Fruit fly (Drosophila melanogaster) whole organism, embryonic: ENCODE results near the gene Pc.

Experiments used
- Adf1 ChIP-seq: fragments of 200-800 bp; sonication (Bioruptor generic); IDR thresholded peaks from 2 replicates; pipeline ENCODE4 v1.3.6; 2022; ENCODE audit warnings: missing biosample characterization, missing genetic modification characterization
- C15 ChIP-seq: fragments of 200-800 bp; sonication (Bioruptor generic); IDR thresholded peaks from 3 replicates; pipeline ENCODE4 v1.3.6; 2022; ENCODE audit warnings: missing biosample characterization, missing genetic modification characterization
- CG11723 ChIP-seq: fragments of 200-800 bp; sonication (Bioruptor generic); optimal IDR thresholded peaks from 2 replicates; lab custom pipeline; 2017; ENCODE audit warnings: missing biosample characterization, mild to moderate bottlenecking, missing genetic modification characterization
- CG1233 ChIP-seq: fragments of 200-800 bp; sonication (Bioruptor generic); optimal IDR thresholded peaks from 4 replicates; lab custom pipeline; 2018; ENCODE audit warnings: missing biosample characterization, mild to moderate bottlenecking, missing genetic modification characterization
- CG12942 ChIP-seq: fragments of 200-800 bp; sonication (Bioruptor generic); optimal IDR thresholded peaks from 3 replicates; lab custom pipeline; 2016; ENCODE audit warnings: missing biosample characterization, missing genetic modification characterization
- CG13296 ChIP-seq: fragments of 200-800 bp; sonication (Bioruptor generic); optimal IDR thresholded peaks from 3 replicates; lab custom pipeline; 2018; ENCODE audit warnings: missing biosample characterization, mild to moderate bottlenecking, missing genetic modification characterization
- CG14710 ChIP-seq: fragments of 200-800 bp; sonication (Bioruptor generic); optimal IDR thresholded peaks from 3 replicates; lab custom pipeline; 2019; ENCODE audit warnings: missing biosample characterization, mild to moderate bottlenecking, missing genetic modification characterization, moderate library complexity
- CG15269 ChIP-seq: fragments of 200-800 bp; sonication (Bioruptor generic); optimal IDR thresholded peaks from 2 replicates; lab custom pipeline; 2018; ENCODE audit warnings: missing biosample characterization, mild to moderate bottlenecking, missing genetic modification characterization, moderate library complexity
- CG1602 ChIP-seq: fragments of 200-800 bp; sonication (Bioruptor generic); optimal IDR thresholded peaks from 3 replicates; lab custom pipeline; 2016; ENCODE audit warnings: missing biosample characterization, missing genetic modification characterization
- CG1603 ChIP-seq: fragments of 200-800 bp; sonication (Bioruptor generic); optimal IDR thresholded peaks from 2 replicates; lab custom pipeline; 2019; ENCODE audit warnings: missing biosample characterization, mild to moderate bottlenecking, missing genetic modification characterization, moderate library complexity
- CG18476 ChIP-seq: fragments of 200-800 bp; sonication (Bioruptor generic); optimal IDR thresholded peaks from 2 replicates; lab custom pipeline; 2016; ENCODE audit warnings: missing biosample characterization, mild to moderate bottlenecking, missing genetic modification characterization
- CG2678 ChIP-seq: fragments of 200-800 bp; sonication (Bioruptor generic); optimal IDR thresholded peaks from 3 replicates; lab custom pipeline; 2019; ENCODE audit warnings: missing biosample characterization, mild to moderate bottlenecking, missing genetic modification characterization, moderate library complexity
- CG3163 ChIP-seq: fragments of 200-800 bp; sonication (Bioruptor generic); optimal IDR thresholded peaks from 3 replicates; lab custom pipeline; 2016; ENCODE audit warnings: missing biosample characterization, missing genetic modification characterization
- CG33213 ChIP-seq: fragments of 200-800 bp; sonication (Bioruptor generic); optimal IDR thresholded peaks from 3 replicates; lab custom pipeline; 2016; ENCODE audit warnings: missing biosample characterization, missing genetic modification characterization
- CG5245 ChIP-seq: fragments of 200-800 bp; sonication (Bioruptor generic); optimal IDR thresholded peaks from 3 replicates; lab custom pipeline; 2016; ENCODE audit warnings: missing biosample characterization, missing genetic modification characterization
- CG7372 ChIP-seq: fragments of 200-800 bp; sonication (Bioruptor generic); IDR thresholded peaks from 2 replicates; pipeline ENCODE4 v1.3.6; 2022; ENCODE audit warnings: missing biosample characterization, missing genetic modification characterization
- CG8281 ChIP-seq: fragments of 200-800 bp; sonication (Bioruptor generic); optimal IDR thresholded peaks from 2 replicates; lab custom pipeline; 2018; ENCODE audit warnings: missing biosample characterization, mild to moderate bottlenecking, missing genetic modification characterization, moderate library complexity
- CG8944 ChIP-seq: fragments of 200-800 bp; sonication (Bioruptor generic); optimal IDR thresholded peaks from 3 replicates; lab custom pipeline; 2016; ENCODE audit warnings: missing biosample characterization, missing genetic modification characterization
- CG9876 ChIP-seq: fragments of 200-800 bp; sonication (Bioruptor generic); optimal IDR thresholded peaks from 2 replicates; lab custom pipeline; 2016; ENCODE audit warnings: missing biosample characterization, missing genetic modification characterization
- CG9932 ChIP-seq: fragments of 200-800 bp; sonication (Bioruptor generic); IDR thresholded peaks from 2 replicates; pipeline ENCODE4 v1.3.6; 2022; ENCODE audit warnings: missing biosample characterization, missing genetic modification characterization
- E2f2 ChIP-seq: fragments of 200-800 bp; sonication (Bioruptor generic); IDR thresholded peaks from 2 replicates; pipeline ENCODE4 v1.3.6; 2022; ENCODE audit warnings: missing biosample characterization, missing genetic modification characterization
- Elba2 ChIP-seq: fragments of 200-800 bp; sonication (Bioruptor generic); optimal IDR thresholded peaks from 3 replicates; lab custom pipeline; 2016; ENCODE audit warnings: missing biosample characterization, missing genetic modification characterization
- H2.0 ChIP-seq: fragments of 200-800 bp; sonication (Bioruptor generic); IDR thresholded peaks from 2 replicates; pipeline ENCODE4 v1.3.6; 2022; ENCODE audit warnings: missing biosample characterization, missing genetic modification characterization
- Hr51 ChIP-seq, 2 experiments: fragments of 200-800 bp; sonication (Bioruptor generic); optimal IDR thresholded peaks; 2 replicates in 1 of 2; 3 replicates in 1 of 2; lab custom pipeline; 2016 to 2018; ENCODE audit warnings: missing biosample characterization in 2 of 2, missing genetic modification characterization in 2 of 2, mild to moderate bottlenecking in 1 of 2, moderate library complexity in 1 of 2
- NFAT ChIP-seq: fragments of 200-800 bp; sonication (Bioruptor generic); IDR thresholded peaks from 2 replicates; pipeline ENCODE4 v1.3.6; 2022; ENCODE audit warnings: missing biosample characterization, missing genetic modification characterization
- PHDP ChIP-seq: fragments of 200-800 bp; sonication (Bioruptor generic); optimal IDR thresholded peaks from 3 replicates; lab custom pipeline; 2018; ENCODE audit warnings: missing biosample characterization, mild to moderate bottlenecking, missing genetic modification characterization, moderate library complexity
- Xbp1 ChIP-seq: fragments of 200-800 bp; sonication (Bioruptor generic); optimal IDR thresholded peaks from 3 replicates; lab custom pipeline; 2016; ENCODE audit warnings: missing biosample characterization, mild to moderate bottlenecking, missing genetic modification characterization
- abd-A ChIP-seq: fragments of 200-800 bp; sonication (Bioruptor generic); optimal IDR thresholded peaks from 3 replicates; lab custom pipeline; 2019; ENCODE audit warnings: missing biosample characterization, mild to moderate bottlenecking, missing genetic modification characterization, moderate library complexity
- br ChIP-seq: fragments of >200 bp; optimal IDR thresholded peaks from 2 replicates; lab custom pipeline; 2017
- chinmo ChIP-seq: fragments of 200-800 bp; sonication (Bioruptor generic); IDR thresholded peaks from 4 replicates; pipeline ENCODE4 v1.3.6; 2022; ENCODE audit warnings: missing biosample characterization, missing genetic modification characterization; ENCODE audit not compliant: partially characterized antibody
- fd3F ChIP-seq: fragments of 200-800 bp; sonication (Bioruptor generic); optimal IDR thresholded peaks from 2 replicates; lab custom pipeline; 2018; ENCODE audit warnings: missing biosample characterization, mild to moderate bottlenecking, missing genetic modification characterization, moderate library complexity
- gem ChIP-seq: fragments of 200-800 bp; sonication (Bioruptor generic); optimal IDR thresholded peaks from 2 replicates; lab custom pipeline; 2019; ENCODE audit warnings: missing biosample characterization, mild to moderate bottlenecking, missing genetic modification characterization, moderate library complexity
- gfzf ChIP-seq: fragments of 200-800 bp; sonication (Bioruptor generic); optimal IDR thresholded peaks from 2 replicates; lab custom pipeline; 2016; ENCODE audit warnings: missing biosample characterization, mild to moderate bottlenecking, missing genetic modification characterization, moderate library complexity
- gsb-n ChIP-seq: fragments of 200-800 bp; sonication (Bioruptor generic); optimal IDR thresholded peaks from 3 replicates; lab custom pipeline; 2018; ENCODE audit warnings: missing biosample characterization, mild to moderate bottlenecking, missing genetic modification characterization
- her ChIP-seq: fragments of 200-800 bp; sonication (Bioruptor generic); optimal IDR thresholded peaks from 2 replicates; lab custom pipeline; 2016; ENCODE audit warnings: missing biosample characterization, missing genetic modification characterization
- kah ChIP-seq: fragments of 200-800 bp; sonication (Bioruptor generic); optimal IDR thresholded peaks from 2 replicates; lab custom pipeline; 2018; ENCODE audit warnings: missing biosample characterization, mild to moderate bottlenecking, missing genetic modification characterization
- kni ChIP-seq: fragments of 200-800 bp; sonication (Bioruptor generic); optimal IDR thresholded peaks from 3 replicates; lab custom pipeline; 2017; ENCODE audit warnings: mild to moderate bottlenecking, missing biosample characterization, missing genetic modification reagents, missing genetic modification characterization
- lola ChIP-seq, 3 experiments: fragments of >200 bp in 2 of 3; fragments of 200-800 bp in 1 of 3; sonication (Bioruptor generic) in 1 of 3; optimal IDR thresholded peaks; 2 replicates each; lab custom pipeline; 2017 to 2019; ENCODE audit warnings: missing biosample characterization in 3 of 3, missing genetic modification characterization in 3 of 3, mild to moderate bottlenecking in 1 of 3, moderate library complexity in 1 of 3
- nom ChIP-seq: fragments of 200-800 bp; sonication (Bioruptor generic); optimal IDR thresholded peaks from 2 replicates; lab custom pipeline; 2017; ENCODE audit warnings: missing biosample characterization, missing genetic modification characterization, mild to moderate bottlenecking, moderate library complexity, missing genetic modification reagents
- odd ChIP-seq: fragments of 200-800 bp; sonication (Bioruptor generic); optimal IDR thresholded peaks from 2 replicates; lab custom pipeline; 2017; ENCODE audit warnings: missing biosample characterization, mild to moderate bottlenecking, missing genetic modification characterization
- psq ChIP-seq: fragments of 200-800 bp; sonication (Bioruptor generic); optimal IDR thresholded peaks from 2 replicates; lab custom pipeline; 2017; ENCODE audit warnings: missing biosample characterization, missing genetic modification characterization
- run ChIP-seq: fragments of 200-800 bp; sonication (Bioruptor generic); optimal IDR thresholded peaks from 3 replicates; lab custom pipeline; 2018; ENCODE audit warnings: missing biosample characterization, mild to moderate bottlenecking, missing genetic modification characterization
- scrt ChIP-seq: fragments of 200-800 bp; sonication (Bioruptor generic); optimal IDR thresholded peaks from 2 replicates; lab custom pipeline; 2018; ENCODE audit warnings: missing biosample characterization, mild to moderate bottlenecking, missing genetic modification characterization, moderate library complexity
- seq ChIP-seq: fragments of 200-800 bp; sonication (Bioruptor generic); IDR thresholded peaks from 2 replicates; pipeline ENCODE4 v1.3.6; 2022; ENCODE audit warnings: missing biosample characterization, missing genetic modification characterization
- sima ChIP-seq: fragments of 200-800 bp; sonication (Bioruptor generic); optimal IDR thresholded peaks from 2 replicates; lab custom pipeline; 2016; ENCODE audit warnings: missing biosample characterization, missing genetic modification characterization
- toy ChIP-seq: fragments of 200-800 bp; sonication (Bioruptor generic); IDR thresholded peaks from 2 replicates; pipeline ENCODE4 v1.3.6; 2022; ENCODE audit warnings: missing biosample characterization, missing genetic modification characterization
- unc-4 ChIP-seq: fragments of 200-800 bp; sonication (Bioruptor generic); IDR thresholded peaks from 2 replicates; pipeline ENCODE4 v1.3.6; 2022; ENCODE audit warnings: missing biosample characterization, missing genetic modification characterization; ENCODE audit not compliant: partially characterized antibody
- yki ChIP-seq: fragments of >200 bp; optimal IDR thresholded peaks from 3 replicates; lab custom pipeline; 2018
- zfh1 ChIP-seq: fragments of 200-800 bp; sonication (Bioruptor generic); IDR thresholded peaks from 3 replicates; pipeline ENCODE4 v1.3.6; 2022; ENCODE audit warnings: missing biosample characterization, missing genetic modification characterization

Gene Pc

dm6 chr3L:21261403-21262164, 56.2 kb downstream of the Pc start (continued):
- TF ChIP-seq CG9932 (GFP tag; lab: Robert Waterston, UW) (no peak), sima (GFP tag; lab: Kevin White, UChicago) (no peak), odd (GFP tag; lab: Kevin White, UChicago) (no peak), kah (GFP tag; lab: Kevin White, UChicago) (no peak), lola (GFP tag; optimal IDR thresholded peaks at IDR 0.05; lab: Kevin White, UChicago) (no peak), psq (no peak), CG18476 (GFP tag; lab: Kevin White, UChicago) (no peak), CG8944 (GFP tag; lab: Kevin White, UChicago) (no peak), PHDP (tag; lab: Kevin White, UChicago) (no peak), unc-4 (GFP tag; lab: Robert Waterston, UW) (no peak), CG14710 (no peak), chinmo (GFP tag; lab: Robert Waterston, UW) (peak; percentile 63; the same call in 1 of the 4 replicates), Elba2 (GFP tag; lab: Kevin White, UChicago) (no peak), E2f2 (GFP tag; lab: Robert Waterston, UW) (no peak), CG8281 (tag; lab: Kevin White, UChicago) (no peak), CG3163 (GFP tag; lab: Kevin White, UChicago) (no peak), CG7372 (GFP tag; lab: Robert Waterston, UW) (peak; percentile 40; the same call in 1 of the 2 replicates), scrt (GFP tag; lab: Kevin White, UChicago) (no peak), CG1233 (GFP tag; lab: Kevin White, UChicago) (no peak), fd3F (no peak), nom (GFP tag; lab: Kevin White, UChicago) (no peak), gfzf (GFP tag; lab: Kevin White, UChicago) (no peak), her (no peak), CG15269 (tag; lab: Kevin White, UChicago) (no peak), Adf1 (GFP tag; lab: Robert Waterston, UW) (peak; percentile 23; the same call in 1 of the 2 replicates), C15 (no peak), toy (GFP tag; lab: Robert Waterston, UW) (no peak), gem (tag; lab: Kevin White, UChicago) (no peak), CG11723 (GFP tag; lab: Kevin White, UChicago) (no peak), CG1603 (tag; lab: Kevin White, UChicago) (no peak), CG13296 (no peak), kni (peak; percentile 54), run (tag; lab: Kevin White, UChicago) (peak; percentile 61), seq (GFP tag; lab: Robert Waterston, UW) (0 out of 2 replicates have a peak, but pooled peaks have one; percentile 18), CG9876 (GFP tag; lab: Kevin White, UChicago) (no peak), CG12942 (no peak), NFAT (no peak), CG5245 (no peak), H2.0 (GFP tag; lab: Robert Waterston, UW) (no peak), zfh1 (GFP tag; lab: Robert Waterston, UW) (0 out of 3 replicates have a peak, but pooled peaks have one; percentile 11), Hr51 (GFP tag; optimal IDR thresholded peaks at IDR 0.05; lab: Kevin White, UChicago) (no peak), CG33213 (GFP tag; lab: Kevin White, UChicago) (no peak), abd-A (tag; lab: Kevin White, UChicago) (no peak), gsb-n (no peak), br (lab: Kevin White, UChicago) (no peak), CG1602 (no peak), yki (lab: Kevin White, UChicago) (no peak), CG2678 (tag; lab: Kevin White, UChicago) (no peak), Xbp1 (GFP tag; lab: Kevin White, UChicago) (no peak)
